Worm (Caenorhabditis elegans) whole organism, young adult: Measurements from ENCODE around the gene C23G10.1.

Source experiments
- F52B5.7 ChIP-seq: sonication (generic microtip); optimal IDR thresholded peaks from 2 replicates; lab custom pipeline; 2016; ENCODE audit warnings: mild to moderate bottlenecking, missing genetic modification characterization, missing compliant biosample characterization
- F57A8.1 ChIP-seq: fragments of 200-800 bp; sonication (Bioruptor generic); optimal IDR thresholded peaks from 2 replicates; lab custom pipeline; 2018; ENCODE audit warnings: mild to moderate bottlenecking, missing genetic modification characterization, moderate library complexity, missing compliant biosample characterization
- ccch-3 ChIP-seq: fragments of 200-800 bp; sonication (Bioruptor generic); optimal IDR thresholded peaks from 2 replicates; lab custom pipeline; 2018; ENCODE audit warnings: mild to moderate bottlenecking, missing genetic modification characterization, missing compliant biosample characterization
- dox-1 ChIP-seq: fragments of 200-800 bp; sonication (Bioruptor generic); IDR thresholded peaks from 2 replicates; pipeline ENCODE4 v1.3.6; 2022; ENCODE audit warnings: missing genetic modification reagents, missing genetic modification characterization, missing compliant biosample characterization
- egl-44 ChIP-seq: fragments of 200-800 bp; sonication (Bioruptor generic); IDR thresholded peaks from 2 replicates; pipeline ENCODE4 v1.3.6; 2022; ENCODE audit warnings: missing genetic modification reagents, missing genetic modification characterization, missing compliant biosample characterization
- ekl-4 ChIP-seq: fragments of 200-800 bp; sonication (Bioruptor generic); IDR thresholded peaks from 2 replicates; pipeline ENCODE4 v1.3.6; 2022; ENCODE audit warnings: missing genetic modification reagents, missing genetic modification characterization, missing compliant biosample characterization
- hlh-12 ChIP-seq: sonication (generic microtip); optimal IDR thresholded peaks from 2 replicates; lab custom pipeline; 2016; ENCODE audit warnings: missing genetic modification characterization, missing compliant biosample characterization
- let-526 ChIP-seq: fragments of 200-800 bp; sonication (Bioruptor generic); IDR thresholded peaks from 2 replicates; pipeline ENCODE4 v1.3.6; 2022; ENCODE audit warnings: missing genetic modification reagents, missing genetic modification characterization, missing compliant biosample characterization
- madf-6 ChIP-seq: fragments of 200-800 bp; sonication (Bioruptor generic); IDR thresholded peaks from 2 replicates; pipeline ENCODE4 v1.3.6; 2022; ENCODE audit warnings: missing genetic modification reagents, missing genetic modification characterization, missing compliant biosample characterization
- pha-4 ChIP-seq: fragments of 150-350 bp; sonication (generic microtip); optimal IDR thresholded peaks from 2 replicates; lab custom pipeline; 2014; ENCODE audit warnings: missing biosample characterization, missing genetic modification reagents, missing genetic modification characterization

- TF ChIP-seq pha-4 (tag; lab: Kevin White, UChicago) (no peak), egl-44 (no peak), dox-1 (GFP tag; lab: Robert Waterston, UW) (no peak), madf-6 (GFP tag; lab: Robert Waterston, UW) (no peak), let-526 (GFP tag; lab: Robert Waterston, UW) (no peak), ekl-4 (no peak), hlh-12 (tag; lab: Kevin White, UChicago) (no peak), ccch-3 (GFP tag; lab: Kevin White, UChicago) (no peak), F52B5.7 (no peak), F57A8.1 (GFP tag; lab: Kevin White, UChicago) (no peak)
These were observed 32.3 kb upstream of the C23G10.1 start, which contains the start of gene F42A10.6 for ce11 chrIII:6176761-6177160.
